Worm (Caenorhabditis elegans): ENCODE results near the gene F56B3.11.

F56B3.11 gene

DNA sequence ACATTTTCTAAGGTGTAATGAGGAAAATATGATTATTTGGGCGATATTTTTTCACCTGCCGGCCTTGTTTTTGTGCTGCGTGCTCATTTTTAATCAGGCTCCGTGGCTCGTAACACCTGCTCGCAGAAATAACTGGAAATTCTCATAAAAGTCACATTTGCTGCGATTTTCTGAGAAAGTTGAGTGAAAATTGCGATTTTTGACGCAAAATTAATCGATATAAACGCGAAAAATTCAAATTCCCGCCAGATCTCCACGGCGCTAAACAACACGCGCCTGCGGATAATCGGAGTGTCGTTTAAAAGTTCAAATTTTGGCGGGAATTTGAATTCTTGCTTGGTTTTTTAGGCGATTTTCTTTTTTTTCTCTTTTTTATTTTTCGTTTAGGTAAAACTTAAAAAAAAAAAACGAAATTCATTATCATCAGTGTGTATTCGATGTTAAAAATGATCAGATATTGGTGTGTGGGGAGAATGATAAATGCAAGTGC lies 10.7 kb upstream of the F56B3.11 start, which contains the start of gene Y55F3BL.6 (continued):
- TF ChIP-seq fkh-3 (tag; optimal IDR thresholded peaks at IDR 0.05) = no peak

DNA sequence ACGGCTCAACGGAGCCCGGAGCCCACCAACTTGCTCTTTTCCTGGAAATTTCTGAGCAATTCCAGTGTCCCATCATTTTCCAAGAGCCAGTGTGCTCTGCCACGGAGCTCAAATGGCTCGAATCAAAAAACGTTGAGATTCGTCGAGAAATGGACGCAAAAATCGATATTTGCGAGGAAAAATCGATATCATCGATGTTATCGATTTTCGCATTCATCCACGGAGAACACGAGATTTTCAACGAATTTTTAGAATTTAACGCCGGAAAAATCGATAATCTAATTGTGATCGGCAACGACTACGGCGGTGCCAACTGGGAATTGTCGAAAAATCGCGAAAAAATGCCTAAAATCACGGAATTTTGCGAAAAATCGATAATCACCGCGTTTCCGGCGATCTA lies 9.3 kb upstream of the F56B3.11 start:
- TF ChIP-seq nfya-1 (tag; optimal IDR thresholded peaks at IDR 0.05; ENCODE audit: borderline replicate concordance, insufficient read depth) = no peak
- TF ChIP-seq unc-62 (GFP tag; optimal IDR thresholded peaks at IDR 0.05) = no peak
- TF ChIP-seq bed-1 (GFP tag; IDR thresholded peaks at IDR 0.05) = no peak
- TF ChIP-seq rpc-1 (optimal IDR thresholded peaks at IDR 0.05) = no peak
- no peak for TF ChIP-seq rpc-1 (tag; optimal IDR thresholded peaks at IDR 0.05)
- no peak for TF ChIP-seq hmg-1.2 (GFP tag; IDR thresholded peaks at IDR 0.05)
- TF ChIP-seq madf-8 (GFP tag; conservative IDR thresholded peaks at IDR 0.05) = no peak
- TF ChIP-seq egl-18 (GFP tag; IDR thresholded peaks at IDR 0.05) = no peak
- TF ChIP-seq hlh-26 (GFP tag; conservative IDR thresholded peaks at IDR 0.05) = no peak
- TF ChIP-seq hlh-12 (tag; optimal IDR thresholded peaks at IDR 0.05) = no peak
- TF ChIP-seq hsf-1 (GFP tag; IDR thresholded peaks at IDR 0.05) = no peak
- no peak for TF ChIP-seq cebp-2 (GFP tag; IDR thresholded peaks at IDR 0.05)
- TF ChIP-seq aptf-2 (GFP tag; conservative IDR thresholded peaks at IDR 0.05) = no peak
- TF ChIP-seq Y53G8AR.9 (GFP tag; conservative IDR thresholded peaks at IDR 0.05) = no peak
- TF ChIP-seq ztf-6 (GFP tag; IDR thresholded peaks at IDR 0.05) = no peak
- TF ChIP-seq F23B12.7 (tag; optimal IDR thresholded peaks at IDR 0.05; ENCODE audit: insufficient read depth) = no peak
- TF ChIP-seq akir-1 (GFP tag; optimal IDR thresholded peaks at IDR 0.05) = no peak
- TF ChIP-seq C06A6.2 (GFP tag; conservative IDR thresholded peaks at IDR 0.05) = no peak
- no peak for TF ChIP-seq F55B11.4 (tag; optimal IDR thresholded peaks at IDR 0.05; ENCODE audit: borderline replicate concordance, insufficient read depth)

ce11 chrIV:804802-805201 lies 8.4 kb upstream of the F56B3.11 start, which contains the start of gene Y55F3BL.4:
Gene Y55F3BL.4 (plus strand): TSS chrIV:805102.
- TF ChIP-seq ceh-100 (GFP tag; IDR thresholded peaks at IDR 0.05) (no peak), him-1 (tag; optimal IDR thresholded peaks at IDR 0.05) (no peak), zim-3 (tag; optimal IDR thresholded peaks at IDR 0.05) (no peak), B0019.2 (GFP tag; conservative IDR thresholded peaks at IDR 0.05) (no peak), hmg-20 (GFP tag; IDR thresholded peaks at IDR 0.05) (no peak), F22D6.2 (tag; optimal IDR thresholded peaks at IDR 0.05) (no peak), repo-1 (tag; optimal IDR thresholded peaks at IDR 0.05) (no peak), ztf-18 (tag; optimal IDR thresholded peaks at IDR 0.05) (no peak), zfh-2 (GFP tag; conservative IDR thresholded peaks at IDR 0.05) (no peak), rec-8 (tag; optimal IDR thresholded peaks at IDR 0.05) (no peak)

DNA sequence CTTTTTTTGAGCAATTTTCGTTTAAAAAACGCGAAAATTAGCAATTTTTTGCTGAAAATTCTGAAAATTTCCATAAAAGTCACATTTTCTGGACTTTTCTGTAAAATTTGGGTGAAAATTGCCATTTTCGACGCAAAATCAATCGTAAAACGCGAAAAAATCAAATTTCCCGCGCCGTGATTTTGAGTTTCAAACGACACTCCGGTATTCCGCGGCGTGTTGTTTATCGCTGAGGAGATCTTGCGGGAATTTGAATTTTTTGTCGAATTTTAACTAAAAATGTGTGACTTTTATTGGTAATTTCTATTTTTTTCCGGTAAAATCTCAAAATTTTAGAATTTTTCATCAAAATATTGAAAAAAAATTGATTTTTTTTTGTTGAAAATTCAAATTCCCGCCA lies 4.8 kb upstream of the F56B3.11 start:
- no peak for TF ChIP-seq efl-1 (GFP tag; optimal IDR thresholded peaks at IDR 0.05)
- no peak for TF ChIP-seq F23B12.7 (tag; optimal IDR thresholded peaks at IDR 0.05; ENCODE audit: insufficient read depth)
- no peak for TF ChIP-seq unc-62 (GFP tag; optimal IDR thresholded peaks at IDR 0.05)
- TF ChIP-seq lin-35 (GFP tag; optimal IDR thresholded peaks at IDR 0.05) = no peak

ce11 chrIV:800518-800917 lies 4.1 kb upstream of the F56B3.11 start, which contains the start of gene mrpl-46:
Gene mrpl-46 (plus strand): TSS chrIV:800818.
- TF ChIP-seq K11D2.4 (GFP tag; IDR thresholded peaks at IDR 0.05) = no peak
- no peak for TF ChIP-seq hmg-20 (GFP tag; IDR thresholded peaks at IDR 0.05)
- TF ChIP-seq lsy-27 (tag; optimal IDR thresholded peaks at IDR 0.05; ENCODE audit: borderline replicate concordance, insufficient read depth) = no peak
